Worm (Caenorhabditis elegans): ENCODE data around the gene nhr-234.
A peak's percentile ranks its signal among the peaks of the same experiment; 100 is the strongest.

nhr-234 gene

DNA sequence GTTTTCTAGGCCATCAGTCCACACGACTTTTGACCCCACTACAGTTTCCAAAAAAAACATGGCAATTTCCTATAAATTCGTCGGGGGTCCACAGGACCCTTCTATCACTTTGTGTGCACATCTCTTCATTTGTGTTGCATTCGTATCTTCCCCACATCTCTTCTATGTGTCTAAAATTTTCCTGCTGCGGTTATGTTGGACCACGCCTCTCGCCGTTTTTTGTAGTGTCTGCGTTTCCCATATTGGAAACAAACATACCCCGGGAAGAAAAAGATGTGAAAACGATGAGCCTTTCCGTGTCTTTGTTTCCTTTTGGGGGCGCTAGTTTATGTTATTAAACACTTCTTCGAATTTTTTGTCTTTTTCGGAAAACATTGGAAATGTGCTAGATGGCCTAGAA lies 25.5 kb downstream of the nhr-234 start:
- TF ChIP-seq tbx-2 (tag; optimal IDR thresholded peaks at IDR 0.05) (no peak), lin-14 (GFP tag; optimal IDR thresholded peaks at IDR 0.05) (peak; percentile 49)

DNA sequence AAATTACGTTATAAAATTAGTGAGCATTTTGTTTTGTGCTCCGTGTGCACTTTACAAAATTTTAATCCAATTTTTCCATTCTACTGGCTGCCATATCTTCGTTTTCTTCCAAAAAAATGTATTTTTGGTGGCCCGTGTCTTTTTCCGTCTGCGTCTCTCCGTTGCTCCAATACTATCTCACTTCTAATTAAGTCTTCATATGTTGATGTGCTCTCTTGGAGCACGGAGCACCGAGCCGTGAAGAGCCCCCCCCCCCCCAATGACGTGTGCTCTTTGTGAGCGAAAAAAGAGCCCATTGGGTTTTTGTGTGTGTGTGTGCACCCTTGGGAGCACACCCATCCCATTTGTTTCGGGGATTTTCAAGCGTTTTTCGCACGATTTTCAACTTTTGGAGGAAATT lies 28.5 kb downstream of the nhr-234 start:
- TF ChIP-seq nhr-11 (tag; optimal IDR thresholded peaks at IDR 0.05) (no peak), egl-27 (tag; optimal IDR thresholded peaks at IDR 0.05) (no peak), efl-1 (optimal IDR thresholded peaks at IDR 0.05) (peak in 1 of 2 experiments; percentile 7), efl-1 (GFP tag; optimal IDR thresholded peaks at IDR 0.05 in 1 of 2) (peak in 1 of 2 experiments; percentile 74), nhr-20 (tag; optimal IDR thresholded peaks at IDR 0.05) (no peak), mab-9 (GFP tag; IDR thresholded peaks at IDR 0.05) (no peak), ets-5 (GFP tag; IDR thresholded peaks at IDR 0.05) (no peak), lin-15B (tag; optimal IDR thresholded peaks at IDR 0.05) (no peak), fkh-4 (tag; optimal IDR thresholded peaks at IDR 0.05; ENCODE audit: borderline replicate concordance) (no peak), pax-3 (tag; optimal IDR thresholded peaks at IDR 0.05) (no peak), tbx-2 (tag; optimal IDR thresholded peaks at IDR 0.05) (peak; percentile 25), hlh-4 (tag; optimal IDR thresholded peaks at IDR 0.05) (no peak), sptf-1 (tag; optimal IDR thresholded peaks at IDR 0.05) (no peak), C34B4.2 (tag; optimal IDR thresholded peaks at IDR 0.05) (no peak), nhr-71 (tag; optimal IDR thresholded peaks at IDR 0.05) (peak; percentile 4), elt-2 (tag; optimal IDR thresholded peaks at IDR 0.05) (no peak), fkh-10 (GFP tag; optimal IDR thresholded peaks at IDR 0.05) (no peak), ceh-8 (GFP tag; optimal IDR thresholded peaks at IDR 0.05) (peak; percentile 44), nhr-47 (tag; optimal IDR thresholded peaks at IDR 0.05) (no peak), ztf-11 (tag; optimal IDR thresholded peaks at IDR 0.05) (no peak), dpl-1 (GFP tag; optimal IDR thresholded peaks at IDR 0.05) (no peak), ces-1 (GFP tag; optimal IDR thresholded peaks at IDR 0.05) (no peak), xbp-1 (tag; optimal IDR thresholded peaks at IDR 0.05) (no peak), tlp-1 (tag; optimal IDR thresholded peaks at IDR 0.05) (no peak), mef-2 (tag; optimal IDR thresholded peaks at IDR 0.05) (no peak), lsy-2 (tag; optimal IDR thresholded peaks at IDR 0.05) (no peak), fos-1 (tag; optimal IDR thresholded peaks at IDR 0.05) (no peak), ceh-82 (tag; optimal IDR thresholded peaks at IDR 0.05) (no peak), snu-23 (GFP tag; optimal IDR thresholded peaks at IDR 0.05) (no peak), nhr-12 (tag; optimal IDR thresholded peaks at IDR 0.05) (no peak), nhr-85 (tag) (no peak), Y116A8C.19 (tag; optimal IDR thresholded peaks at IDR 0.05; ENCODE audit: borderline replicate concordance) (no peak), fkh-8 (tag; optimal IDR thresholded peaks at IDR 0.05) (peak; percentile 9), sup-37 (GFP tag; optimal IDR thresholded peaks at IDR 0.05) (no peak), unc-62 (GFP tag; optimal IDR thresholded peaks at IDR 0.05) (no peak), lin-35 (GFP tag; optimal IDR thresholded peaks at IDR 0.05) (no peak), nhr-237 (tag; optimal IDR thresholded peaks at IDR 0.05) (no peak), ceh-63 (GFP tag; optimal IDR thresholded peaks at IDR 0.05) (no peak), ceh-88 (GFP tag; IDR thresholded peaks at IDR 0.05) (no peak), efl-3 (GFP tag; optimal IDR thresholded peaks at IDR 0.05) (no peak), nhr-19 (GFP tag; conservative IDR thresholded peaks at IDR 0.05) (no peak), aha-1 (tag; optimal IDR thresholded peaks at IDR 0.05) (no peak), dsc-1 (tag; optimal IDR thresholded peaks at IDR 0.05) (peak; percentile 67), swsn-7 (tag; optimal IDR thresholded peaks at IDR 0.05) (no peak), jun-1 (tag; optimal IDR thresholded peaks at IDR 0.05) (no peak), unc-98 (GFP tag; IDR thresholded peaks at IDR 0.05) (no peak), elt-3 (tag; optimal IDR thresholded peaks at IDR 0.05) (no peak), lin-14 (GFP tag; optimal IDR thresholded peaks at IDR 0.05) (peak; percentile 74), unc-86 (tag; optimal IDR thresholded peaks at IDR 0.05) (no peak)

All from whole organism, L1 larva.